Fruit fly (Drosophila melanogaster): Measurements from ENCODE around the gene CG14434.
A peak's percentile ranks its signal among the peaks of the same experiment; 100 is the strongest.

Gene CG14434

dm6 chrX:6843841-6844440 lies 23.1 kb downstream of the CG14434 start, which contains the start of the genes CG14435 and Tmf (continued):
- TF ChIP-seq lov (optimal IDR thresholded peaks at IDR 0.05): no peak
- TF ChIP-seq lov (GFP tag; IDR thresholded peaks at IDR 0.05): peak; percentile 73; the same call in 2 of the 3 replicates
- TF ChIP-seq pan (optimal IDR thresholded peaks at IDR 0.05): no peak
- TF ChIP-seq pan (GFP tag; optimal IDR thresholded peaks at IDR 0.05 in 1 of 2, IDR thresholded peaks at IDR 0.05 in 1 of 2): peak in 1 of 2 experiments; percentile 82
- no peak for TF ChIP-seq CG2129 (GFP tag; IDR thresholded peaks at IDR 0.05; ENCODE audit: partially characterized antibody)
- peak; percentile 28 for TF ChIP-seq fu2 (GFP tag; optimal IDR thresholded peaks at IDR 0.05)
- 0 out of 2 replicates have a peak, but pooled peaks have one; percentile 20 for TF ChIP-seq CG42726 (GFP tag; IDR thresholded peaks at IDR 0.05; ENCODE audit: partially characterized antibody)
- TF ChIP-seq CG34376 (GFP tag; optimal IDR thresholded peaks at IDR 0.05): peak; percentile 60
- 0 out of 2 replicates have a peak, but pooled peaks have one; percentile 29 for TF ChIP-seq crol (GFP tag; IDR thresholded peaks at IDR 0.05)
- no peak for TF ChIP-seq CG13894 (tag; optimal IDR thresholded peaks at IDR 0.05)
- peak; percentile 78 for TF ChIP-seq tin (GFP tag; optimal IDR thresholded peaks at IDR 0.05)
- no peak; the same call in 1 of the 2 replicates for TF ChIP-seq Adf1 (GFP tag; IDR thresholded peaks at IDR 0.05)
- TF ChIP-seq MBD-R2 (GFP tag; IDR thresholded peaks at IDR 0.05): peak; percentile 68
- no peak for TF ChIP-seq CG1603 (tag; optimal IDR thresholded peaks at IDR 0.05)
- no peak for TF ChIP-seq CG10565 (GFP tag; optimal IDR thresholded peaks at IDR 0.05)
- TF ChIP-seq prd (optimal IDR thresholded peaks at IDR 0.05): no peak
- peak; percentile 93 for TF ChIP-seq prd (GFP tag; IDR thresholded peaks at IDR 0.05)
- peak; percentile 47 for TF ChIP-seq CG5180 (GFP tag; optimal IDR thresholded peaks at IDR 0.05)
- TF ChIP-seq CG7271 (tag; optimal IDR thresholded peaks at IDR 0.05): peak; percentile 30
- peak; percentile 5 for TF ChIP-seq gro (GFP tag; optimal IDR thresholded peaks at IDR 0.05)
- TF ChIP-seq dysf (GFP tag; IDR thresholded peaks at IDR 0.05): peak; percentile 91
- peak; percentile 58 for TF ChIP-seq kay (GFP tag; optimal IDR thresholded peaks at IDR 0.05)
- TF ChIP-seq CG10209 (GFP tag; optimal IDR thresholded peaks at IDR 0.05): peak; percentile 84
- peak; percentile 68 for TF ChIP-seq onecut (GFP tag; IDR thresholded peaks at IDR 0.05)
- TF ChIP-seq insv (GFP tag; optimal IDR thresholded peaks at IDR 0.05): peak; percentile 88 to 99
- TF ChIP-seq CG8359 (GFP tag; optimal IDR thresholded peaks at IDR 0.05; ENCODE audit: borderline replicate concordance): peak; percentile 19
- TF ChIP-seq PHDP (tag; optimal IDR thresholded peaks at IDR 0.05): peak; percentile 79
- TF ChIP-seq CG10462 (GFP tag; optimal IDR thresholded peaks at IDR 0.05): peak; percentile 58
- peak; percentile 19 for TF ChIP-seq CG2202 (tag; optimal IDR thresholded peaks at IDR 0.05)
- TF ChIP-seq Hsf (GFP tag; optimal IDR thresholded peaks at IDR 0.05): peak; percentile 74
- TF ChIP-seq CG12769 (tag; optimal IDR thresholded peaks at IDR 0.05): no peak
- peak; percentile 83; the same call in 2 of the 3 replicates for TF ChIP-seq Mrtf (GFP tag; IDR thresholded peaks at IDR 0.05)
- TF ChIP-seq pho (GFP tag; optimal IDR thresholded peaks at IDR 0.05): peak; percentile 75
- TF ChIP-seq unc-4 (GFP tag; IDR thresholded peaks at IDR 0.05; ENCODE audit: partially characterized antibody): peak; percentile 55; the same call in 1 of the 2 replicates
- TF ChIP-seq tx (GFP tag; optimal IDR thresholded peaks at IDR 0.05): peak; percentile 18
- TF ChIP-seq gce (GFP tag; IDR thresholded peaks at IDR 0.05): peak; percentile 59; the same call in 1 of the 3 replicates
- peak; percentile 57 for TF ChIP-seq HmgZ (tag; optimal IDR thresholded peaks at IDR 0.05)
- TF ChIP-seq Spps (tag; optimal IDR thresholded peaks at IDR 0.05): peak; percentile 42
- TF ChIP-seq CG11723 (GFP tag; optimal IDR thresholded peaks at IDR 0.05): peak; percentile 63
- TF ChIP-seq CG11560 (tag; IDR thresholded peaks at IDR 0.05): peak; percentile 76
- no peak for TF ChIP-seq bigmax (GFP tag; optimal IDR thresholded peaks at IDR 0.05)
- peak; percentile 86 for TF ChIP-seq CG14667 (GFP tag; IDR thresholded peaks at IDR 0.05)
- TF ChIP-seq Dp (GFP tag; optimal IDR thresholded peaks at IDR 0.05): no peak
- peak; percentile 75 for TF ChIP-seq CG7357 (GFP tag; IDR thresholded peaks at IDR 0.05)
- TF ChIP-seq Doc3 (GFP tag; IDR thresholded peaks at IDR 0.05; ENCODE audit: partially characterized antibody): no peak
- TF ChIP-seq MTF-1 (GFP tag; optimal IDR thresholded peaks at IDR 0.05; ENCODE audit: borderline replicate concordance): peak; percentile 32
- TF ChIP-seq knrl (GFP tag; IDR thresholded peaks at IDR 0.05; ENCODE audit: partially characterized antibody): 0 out of 3 replicates have a peak, but pooled peaks have one; percentile 43
- TF ChIP-seq CG2116 (GFP tag; optimal IDR thresholded peaks at IDR 0.05): peak; percentile 79
- TF ChIP-seq CoRest (tag; optimal IDR thresholded peaks at IDR 0.05): peak; percentile 93
